Worm (Caenorhabditis elegans): Measurements from ENCODE around the gene F17C11.2.

Gene F17C11.2

DNA sequence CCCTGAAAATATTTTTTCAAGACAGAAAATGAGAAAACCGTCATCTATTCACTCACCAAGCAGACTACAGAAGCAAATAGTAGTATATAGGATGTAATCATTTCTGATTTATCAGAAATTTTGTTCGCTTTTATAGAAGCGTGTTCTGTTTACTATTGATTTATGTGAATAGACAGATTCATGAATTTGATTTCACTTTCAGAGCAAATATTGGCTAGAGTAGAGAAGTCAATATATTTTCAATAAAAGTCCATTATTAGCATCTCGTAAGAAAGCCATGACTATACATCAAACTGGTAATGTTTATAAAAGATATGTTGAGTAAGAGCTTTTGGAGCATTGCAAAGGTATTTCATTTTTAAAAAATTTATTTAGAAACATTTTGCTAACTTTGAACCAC, 16.8 kb upstream of the F17C11.2 start, which contains the start of gene scvp-1:
scvp-1 (minus strand) TSS at position 101 of the 400 bp plus-strand sequence.
- TF ChIP-seq ets-7 (tag; optimal IDR thresholded peaks at IDR 0.05) (no peak), tbx-37 (GFP tag; conservative IDR thresholded peaks at IDR 0.05) (no peak)

DNA sequence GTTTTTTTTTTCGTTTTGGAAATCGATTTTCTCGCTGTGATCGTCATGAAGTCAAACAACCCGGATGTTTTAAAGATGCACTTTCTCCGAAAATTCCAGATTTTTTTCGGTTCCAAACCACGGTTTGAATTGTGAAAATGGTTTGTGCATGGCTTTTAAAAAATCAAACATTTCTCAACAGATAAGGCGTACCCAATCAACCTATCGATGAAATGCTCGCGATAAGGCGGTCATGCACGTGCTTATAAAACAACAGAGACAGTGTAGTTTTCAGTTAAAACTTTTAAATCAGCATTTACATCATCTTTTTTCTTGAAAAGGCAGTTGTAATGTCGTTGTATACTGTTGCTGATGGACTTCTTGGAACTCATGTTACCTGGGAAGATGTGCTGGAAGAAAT, 15.6 kb upstream of the F17C11.2 start, which contains the start of gene F58B4.5:
F58B4.5 (plus strand) TSS at position 283 of the 400 bp plus-strand sequence.
- no peak for TF ChIP-seq sea-1 (GFP tag; conservative IDR thresholded peaks at IDR 0.05)
- TF ChIP-seq tra-4 (tag; optimal IDR thresholded peaks at IDR 0.05): no peak
- no peak for TF ChIP-seq flt-1 (GFP tag; IDR thresholded peaks at IDR 0.05)
- TF ChIP-seq ceh-36 (tag; optimal IDR thresholded peaks at IDR 0.05): no peak
- no peak for TF ChIP-seq ceh-13 (GFP tag; optimal IDR thresholded peaks at IDR 0.05)
- TF ChIP-seq ama-1 (optimal IDR thresholded peaks at IDR 0.05): no peak

DNA sequence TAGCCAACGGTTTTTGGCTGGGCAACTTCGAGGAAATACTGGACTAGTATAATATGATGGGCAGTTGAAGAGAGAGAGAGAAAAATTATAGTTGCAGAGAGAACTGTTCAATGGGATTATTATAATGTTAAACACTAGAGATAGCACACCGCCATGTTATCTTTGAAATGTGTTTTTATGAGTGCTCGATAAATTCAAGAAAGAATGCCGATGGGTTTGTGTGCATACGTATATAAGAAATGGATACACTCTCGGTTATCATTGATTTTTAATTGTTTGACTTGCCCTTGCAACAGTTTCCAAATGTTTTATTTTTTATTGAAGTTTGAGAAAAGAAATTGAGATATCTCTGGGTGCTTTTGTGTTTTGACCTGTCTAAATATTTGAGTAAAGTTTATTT, 11.3 kb upstream of the F17C11.2 start, which contains the start of gene F17C11.12:
F17C11.12 (minus strand) TSS at position 240 of the 400 bp plus-strand sequence.
- TF ChIP-seq hmbx-1 (tag; optimal IDR thresholded peaks at IDR 0.05): no peak
- TF ChIP-seq sea-1 (GFP tag; conservative IDR thresholded peaks at IDR 0.05): no peak
- no peak for TF ChIP-seq tra-4 (tag; optimal IDR thresholded peaks at IDR 0.05)
- TF ChIP-seq aly-1 (tag; optimal IDR thresholded peaks at IDR 0.05): no peak
- no peak for TF ChIP-seq ceh-36 (tag; optimal IDR thresholded peaks at IDR 0.05)
- TF ChIP-seq B0310.2 (tag; optimal IDR thresholded peaks at IDR 0.05): no peak
- TF ChIP-seq pes-1 (GFP tag; IDR thresholded peaks at IDR 0.05): no peak
- TF ChIP-seq scrt-1 (GFP tag; IDR thresholded peaks at IDR 0.05): no peak
- no peak for TF ChIP-seq tbx-11 (GFP tag; IDR thresholded peaks at IDR 0.05)
- no peak for TF ChIP-seq ets-7 (tag; optimal IDR thresholded peaks at IDR 0.05)

DNA sequence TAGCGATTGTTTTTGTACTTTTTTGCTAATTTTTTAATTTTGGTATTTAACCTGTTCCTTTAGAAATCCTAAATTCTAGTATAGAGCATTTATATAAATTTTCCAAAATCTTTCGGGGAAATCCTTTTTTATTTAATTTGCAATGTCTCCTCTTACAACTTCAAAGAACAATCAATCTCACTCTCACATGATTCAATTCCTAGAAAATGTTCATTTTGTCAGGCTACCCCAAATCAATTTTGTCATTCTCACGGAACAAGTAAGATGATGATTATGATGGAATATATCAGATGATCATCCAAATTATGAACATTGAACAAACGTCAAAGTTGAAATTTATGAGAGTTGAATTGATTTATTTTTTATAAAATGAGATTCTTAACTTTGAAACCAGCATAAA, 10.7 kb upstream of the F17C11.2 start:
- TF ChIP-seq ets-7 (tag; optimal IDR thresholded peaks at IDR 0.05) (no peak), tbx-11 (GFP tag; IDR thresholded peaks at IDR 0.05) (no peak), B0310.2 (tag; optimal IDR thresholded peaks at IDR 0.05) (no peak), tra-4 (tag; optimal IDR thresholded peaks at IDR 0.05) (no peak), sea-1 (GFP tag; conservative IDR thresholded peaks at IDR 0.05) (no peak), F13C5.2 (tag; optimal IDR thresholded peaks at IDR 0.05) (no peak), tbx-37 (GFP tag; conservative IDR thresholded peaks at IDR 0.05) (no peak), scrt-1 (GFP tag; IDR thresholded peaks at IDR 0.05) (no peak), ceh-13 (GFP tag; optimal IDR thresholded peaks at IDR 0.05) (no peak)

DNA sequence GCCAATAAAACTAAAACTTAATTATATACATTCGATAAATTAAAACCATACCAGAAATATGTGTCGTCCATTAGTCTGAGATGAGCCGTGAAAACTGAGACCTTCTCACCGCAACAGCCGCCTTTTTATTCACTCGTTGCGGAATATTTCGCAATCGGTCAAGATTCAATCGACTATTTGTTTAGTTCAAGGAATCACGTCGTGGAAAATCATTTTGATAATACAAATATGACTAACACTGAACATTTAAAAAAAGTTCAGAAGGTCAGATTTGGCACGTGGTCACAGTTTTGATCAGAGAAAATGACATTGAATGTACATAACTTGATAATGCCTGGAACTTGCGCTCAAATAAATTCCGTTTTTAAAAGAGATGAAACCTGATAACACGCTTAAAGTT, 9.3 kb upstream of the F17C11.2 start, which contains the start of gene F17C11.11:
F17C11.11 (minus strand) TSS at position 79 of the 400 bp plus-strand sequence.
- TF ChIP-seq hmg-4 (GFP tag; optimal IDR thresholded peaks at IDR 0.05) (no peak), ets-7 (tag; optimal IDR thresholded peaks at IDR 0.05) (no peak), F13C5.2 (tag; optimal IDR thresholded peaks at IDR 0.05) (no peak), scrt-1 (GFP tag; IDR thresholded peaks at IDR 0.05) (no peak), tbx-11 (GFP tag; IDR thresholded peaks at IDR 0.05) (no peak), sea-1 (GFP tag; conservative IDR thresholded peaks at IDR 0.05) (no peak), ceh-36 (tag; optimal IDR thresholded peaks at IDR 0.05) (no peak), tra-4 (tag; optimal IDR thresholded peaks at IDR 0.05) (no peak), ceh-13 (GFP tag; optimal IDR thresholded peaks at IDR 0.05) (no peak), hmbx-1 (tag; optimal IDR thresholded peaks at IDR 0.05) (no peak), B0310.2 (tag; optimal IDR thresholded peaks at IDR 0.05) (no peak), tbx-37 (GFP tag; conservative IDR thresholded peaks at IDR 0.05) (no peak), aly-1 (tag; optimal IDR thresholded peaks at IDR 0.05) (no peak)

DNA sequence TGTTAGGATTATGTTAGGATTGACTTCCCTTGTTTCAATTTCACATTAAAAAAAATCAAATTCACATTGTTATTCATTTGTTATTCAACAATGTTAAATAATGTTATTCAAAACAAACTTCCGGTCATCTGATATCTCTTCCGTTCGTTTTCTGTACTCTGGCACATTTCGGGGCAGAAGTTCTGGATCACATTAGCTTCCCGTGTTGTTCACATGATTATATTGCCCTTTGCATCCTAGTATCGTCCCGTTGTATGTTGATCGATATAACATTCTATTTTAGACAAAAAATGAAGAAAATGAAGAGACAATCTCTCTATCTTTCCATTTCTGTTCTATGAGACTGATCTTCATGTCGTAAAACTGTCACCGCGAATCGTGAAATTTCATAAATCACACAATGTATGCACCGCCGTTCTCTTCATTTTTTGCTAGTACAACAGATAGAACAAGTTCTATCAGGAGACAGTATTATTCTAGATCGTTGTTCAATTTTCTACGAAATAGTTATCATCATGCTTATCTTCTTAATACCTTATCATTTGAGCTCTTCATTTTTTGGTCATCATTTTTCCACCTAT, 8.0 kb upstream of the F17C11.2 start:
- TF ChIP-seq sea-1 (GFP tag; conservative IDR thresholded peaks at IDR 0.05) (no peak), ceh-13 (GFP tag; optimal IDR thresholded peaks at IDR 0.05) (no peak), aly-1 (tag; optimal IDR thresholded peaks at IDR 0.05) (no peak), scrt-1 (GFP tag; IDR thresholded peaks at IDR 0.05) (no peak), ama-1 (optimal IDR thresholded peaks at IDR 0.05) (no peak), hnd-1 (tag; optimal IDR thresholded peaks at IDR 0.05) (no peak), hmbx-1 (tag; optimal IDR thresholded peaks at IDR 0.05) (no peak), tbx-37 (GFP tag; conservative IDR thresholded peaks at IDR 0.05) (no peak), tra-4 (tag; optimal IDR thresholded peaks at IDR 0.05) (no peak), B0310.2 (tag; optimal IDR thresholded peaks at IDR 0.05) (no peak), hmg-4 (GFP tag; optimal IDR thresholded peaks at IDR 0.05) (no peak), F13C5.2 (tag; optimal IDR thresholded peaks at IDR 0.05) (no peak), ets-7 (tag; optimal IDR thresholded peaks at IDR 0.05) (no peak), pes-1 (GFP tag; IDR thresholded peaks at IDR 0.05) (no peak), ceh-36 (tag; optimal IDR thresholded peaks at IDR 0.05) (no peak), flt-1 (GFP tag; IDR thresholded peaks at IDR 0.05) (no peak)

DNA sequence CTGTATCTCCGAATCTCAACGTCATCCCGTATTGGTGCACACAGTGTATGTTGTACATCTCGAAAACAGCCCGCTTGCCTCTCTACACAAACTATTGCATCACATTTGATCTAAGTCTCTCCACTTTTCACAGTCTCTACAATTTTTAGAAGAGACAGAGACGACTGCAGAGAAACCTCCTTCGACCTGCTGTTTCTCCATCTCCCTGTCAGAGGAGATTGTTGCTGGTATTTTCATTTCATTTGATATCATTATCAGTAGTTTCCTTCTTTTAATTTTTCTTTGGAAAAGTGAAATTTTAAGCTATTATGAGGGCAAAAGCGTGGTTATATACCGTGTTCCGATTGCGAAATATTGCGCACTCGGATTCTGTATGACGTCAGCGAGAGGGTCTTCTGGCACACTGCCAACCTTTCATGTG, 7.4 kb upstream of the F17C11.2 start:
- TF ChIP-seq ceh-13 (GFP tag; optimal IDR thresholded peaks at IDR 0.05) (no peak), pes-1 (GFP tag; IDR thresholded peaks at IDR 0.05) (no peak), sea-1 (GFP tag; conservative IDR thresholded peaks at IDR 0.05) (no peak), aly-1 (tag; optimal IDR thresholded peaks at IDR 0.05) (no peak), tra-4 (tag; optimal IDR thresholded peaks at IDR 0.05) (no peak), tbx-11 (GFP tag; IDR thresholded peaks at IDR 0.05) (no peak), flt-1 (GFP tag; IDR thresholded peaks at IDR 0.05) (no peak), hmbx-1 (tag; optimal IDR thresholded peaks at IDR 0.05) (no peak), tbx-37 (GFP tag; conservative IDR thresholded peaks at IDR 0.05) (no peak), B0310.2 (tag; optimal IDR thresholded peaks at IDR 0.05) (no peak), ama-1 (optimal IDR thresholded peaks at IDR 0.05) (no peak), hnd-1 (tag; optimal IDR thresholded peaks at IDR 0.05) (no peak), F13C5.2 (tag; optimal IDR thresholded peaks at IDR 0.05) (no peak), hmg-4 (GFP tag; optimal IDR thresholded peaks at IDR 0.05) (no peak), ceh-36 (tag; optimal IDR thresholded peaks at IDR 0.05) (no peak), ets-7 (tag; optimal IDR thresholded peaks at IDR 0.05) (no peak)

DNA sequence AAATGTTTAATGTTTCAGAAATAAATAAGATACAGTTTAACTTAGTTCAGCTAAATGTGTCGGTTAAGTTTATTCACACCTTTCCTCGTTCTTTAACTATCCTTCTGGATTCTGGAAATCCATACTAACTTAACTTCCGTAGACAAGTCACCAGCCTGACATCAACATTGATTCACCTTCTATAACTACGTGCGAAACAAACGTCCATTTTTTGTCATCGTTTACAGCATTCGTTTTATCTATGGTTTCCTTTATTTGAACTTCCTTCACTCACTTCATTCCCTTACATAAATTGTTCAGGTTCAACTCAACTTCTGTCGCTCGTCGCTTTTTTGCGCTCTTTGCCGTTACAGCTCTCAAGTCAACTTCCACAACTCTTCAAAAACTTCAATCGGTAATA, 6.9 kb upstream of the F17C11.2 start, which contains the start of gene F17C11.26:
F17C11.26 (plus strand) TSS at position 301 of the 400 bp plus-strand sequence.
- TF ChIP-seq tbx-37 (GFP tag; conservative IDR thresholded peaks at IDR 0.05): no peak
- no peak for TF ChIP-seq tbx-11 (GFP tag; IDR thresholded peaks at IDR 0.05)
- no peak for TF ChIP-seq hnd-1 (tag; optimal IDR thresholded peaks at IDR 0.05)
- no peak for TF ChIP-seq sea-1 (GFP tag; conservative IDR thresholded peaks at IDR 0.05)
- no peak for TF ChIP-seq hmg-4 (GFP tag; optimal IDR thresholded peaks at IDR 0.05)
- TF ChIP-seq ceh-36 (tag; optimal IDR thresholded peaks at IDR 0.05): no peak
- TF ChIP-seq F13C5.2 (tag; optimal IDR thresholded peaks at IDR 0.05): no peak
- TF ChIP-seq ama-1 (optimal IDR thresholded peaks at IDR 0.05): no peak
- no peak for TF ChIP-seq aly-1 (tag; optimal IDR thresholded peaks at IDR 0.05)
